Worm (Caenorhabditis elegans): Measurements from ENCODE around the gene ergo-1.

ce11 chrV:1013637-1014036, 5.0 kb downstream of the ergo-1 start:
- TF ChIP-seq ceh-9 (tag; optimal IDR thresholded peaks at IDR 0.05) (no peak), ama-1 (optimal IDR thresholded peaks at IDR 0.05) (no peak), syd-9 (tag; optimal IDR thresholded peaks at IDR 0.05) (no peak), F13H6.1 (tag; optimal IDR thresholded peaks at IDR 0.05) (no peak), ets-4 (tag; optimal IDR thresholded peaks at IDR 0.05) (no peak)

Measured in whole organism, late embryonic.